Fruit fly (Drosophila melanogaster): ENCODE results near the gene Atg1.

The Atg1 gene

DNA sequence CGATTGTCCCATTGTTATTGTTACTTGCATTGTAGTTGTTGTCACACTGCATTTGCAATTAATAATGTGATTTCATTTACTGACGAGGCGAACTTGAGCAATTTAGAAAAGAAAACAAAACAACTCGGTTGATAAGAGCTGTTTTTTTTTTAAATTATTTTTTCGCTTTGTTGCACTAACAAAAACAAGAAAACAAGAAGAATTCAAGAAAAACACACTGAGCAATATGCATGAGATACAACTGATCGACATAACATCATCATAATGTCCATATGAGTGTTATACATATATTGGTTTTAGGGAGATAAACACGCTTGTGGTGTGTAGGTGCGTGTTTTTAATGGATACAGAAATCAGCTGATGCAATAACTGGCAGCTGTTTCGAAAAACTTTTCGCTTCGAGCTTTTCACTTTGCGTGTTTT is 2.5 kb downstream of the Atg1 start (continued):
- no peak for TF ChIP-seq Ets65A (GFP tag)
- no peak for TF ChIP-seq CG2199 (GFP tag; IDR thresholded peaks at IDR 0.05)
- no peak for TF ChIP-seq CG14965 (GFP tag; optimal IDR thresholded peaks at IDR 0.05; ENCODE audit: borderline replicate concordance)
- TF ChIP-seq CG17359 (tag; optimal IDR thresholded peaks at IDR 0.05) = peak; percentile 6
- TF ChIP-seq hkb (optimal IDR thresholded peaks at IDR 0.05) = no peak
- peak; percentile 12; the same call in 1 of the 2 replicates for TF ChIP-seq hkb (GFP tag; IDR thresholded peaks at IDR 0.05)
- TF ChIP-seq Abd-B (GFP tag; optimal IDR thresholded peaks at IDR 0.05) = no peak
- TF ChIP-seq fu2 (GFP tag; optimal IDR thresholded peaks at IDR 0.05) = no peak
- no peak for TF ChIP-seq zen (tag; optimal IDR thresholded peaks at IDR 0.05)
- no peak for TF ChIP-seq lola (GFP tag; optimal IDR thresholded peaks at IDR 0.05)
- no peak for TF ChIP-seq fru (optimal IDR thresholded peaks at IDR 0.05)
- no peak for TF ChIP-seq CG7963 (GFP tag; IDR thresholded peaks at IDR 0.05; ENCODE audit: partially characterized antibody)
- TF ChIP-seq Blimp-1 (GFP tag; optimal IDR thresholded peaks at IDR 0.05) = peak; percentile 24
- TF ChIP-seq ro (GFP tag; IDR thresholded peaks at IDR 0.05) = no peak
- no peak for TF ChIP-seq MBD-R2 (GFP tag; IDR thresholded peaks at IDR 0.05)
- TF ChIP-seq CG9876 (GFP tag; optimal IDR thresholded peaks at IDR 0.05) = no peak
- no peak for TF ChIP-seq Hr51 (GFP tag; optimal IDR thresholded peaks at IDR 0.05)
- TF ChIP-seq usp (GFP tag; optimal IDR thresholded peaks at IDR 0.05) = no peak
- no peak for TF ChIP-seq CG10431 (GFP tag; optimal IDR thresholded peaks at IDR 0.05)
- TF ChIP-seq Doc2 (GFP tag; IDR thresholded peaks at IDR 0.05) = no peak
- TF ChIP-seq BtbVII (GFP tag; optimal IDR thresholded peaks at IDR 0.05) = no peak
- no peak for TF ChIP-seq Elba2 (GFP tag; optimal IDR thresholded peaks at IDR 0.05)
- no peak for TF ChIP-seq peb (GFP tag; IDR thresholded peaks at IDR 0.05)
- TF ChIP-seq HLH4C (GFP tag; IDR thresholded peaks at IDR 0.05; ENCODE audit: partially characterized antibody) = no peak
- no peak for TF ChIP-seq CG11398 (GFP tag; optimal IDR thresholded peaks at IDR 0.05)
- TF ChIP-seq CrebB (tag; optimal IDR thresholded peaks at IDR 0.05) = peak; percentile 3
- no peak for TF ChIP-seq jing (GFP tag; optimal IDR thresholded peaks at IDR 0.05)
- no peak for TF ChIP-seq HLH54F (GFP tag; optimal IDR thresholded peaks at IDR 0.05)
- no peak for TF ChIP-seq Mes4 (GFP tag; optimal IDR thresholded peaks at IDR 0.05)
- no peak for TF ChIP-seq ind (GFP tag; optimal IDR thresholded peaks at IDR 0.05)
- TF ChIP-seq br (optimal IDR thresholded peaks at IDR 0.05) = no peak
- TF ChIP-seq CG32532 (GFP tag; IDR thresholded peaks at IDR 0.05) = no peak
- TF ChIP-seq CG12071 (GFP tag; optimal IDR thresholded peaks at IDR 0.05) = peak; percentile 2
- no peak for TF ChIP-seq cas (GFP tag; IDR thresholded peaks at IDR 0.05)
- no peak for TF ChIP-seq ranshi (GFP tag; IDR thresholded peaks at IDR 0.05)
- no peak for TF ChIP-seq CG17328 (GFP tag; IDR thresholded peaks at IDR 0.05)
- TF ChIP-seq CG9797 (GFP tag; optimal IDR thresholded peaks at IDR 0.05) = no peak
- peak; percentile 27 for TF ChIP-seq CG2678 (tag; optimal IDR thresholded peaks at IDR 0.05)
- no peak for TF ChIP-seq CG11504 (tag; optimal IDR thresholded peaks at IDR 0.05)
- TF ChIP-seq dpn (GFP tag; optimal IDR thresholded peaks at IDR 0.05) = peak in 1 of 2 experiments; percentile 7
- TF ChIP-seq fd64A (GFP tag; optimal IDR thresholded peaks at IDR 0.05) = peak; percentile 27
- no peak for TF ChIP-seq CG8089 (GFP tag; optimal IDR thresholded peaks at IDR 0.05)
- no peak for TF ChIP-seq run (tag; optimal IDR thresholded peaks at IDR 0.05)
- no peak for TF ChIP-seq CG33213 (GFP tag; optimal IDR thresholded peaks at IDR 0.05)
- no peak for TF ChIP-seq gce (GFP tag; IDR thresholded peaks at IDR 0.05)
- no peak for TF ChIP-seq CG4424 (GFP tag; optimal IDR thresholded peaks at IDR 0.05)
- TF ChIP-seq CG6654 (GFP tag; optimal IDR thresholded peaks at IDR 0.05) = no peak
- TF ChIP-seq CG30020 (tag; optimal IDR thresholded peaks at IDR 0.05) = no peak
- no peak for TF ChIP-seq ssp (GFP tag; IDR thresholded peaks at IDR 0.05)
- peak; percentile 23 for TF ChIP-seq CG10147 (GFP tag; optimal IDR thresholded peaks at IDR 0.05)
- peak; percentile 55; the same call in 1 of the 2 replicates for TF ChIP-seq Rfx (GFP tag; IDR thresholded peaks at IDR 0.05)
- TF ChIP-seq CG42726 (GFP tag; IDR thresholded peaks at IDR 0.05; ENCODE audit: partially characterized antibody) = no peak
- TF ChIP-seq Chrac-16 (GFP tag; optimal IDR thresholded peaks at IDR 0.05) = no peak

All from whole organism, embryonic.